Worm (Caenorhabditis elegans) whole organism, late embryonic: ENCODE data around the gene F21D5.4.

Experiments
- T23F11.4 ChIP-seq: fragments of 200-800 bp; sonication (Bioruptor generic); optimal IDR thresholded peaks from 2 replicates; lab custom pipeline; 2018; ENCODE audit warnings: mild to moderate bottlenecking, missing genetic modification characterization, missing compliant biosample characterization
- ahr-1 ChIP-seq: sonication (generic microtip); optimal IDR thresholded peaks from 2 replicates; lab custom pipeline; 2016; ENCODE audit warnings: missing genetic modification characterization, missing compliant biosample characterization
- ceh-14 ChIP-seq: sonication (generic microtip); optimal IDR thresholded peaks from 2 replicates; lab custom pipeline; 2016; ENCODE audit warnings: missing genotype, missing genetic modification characterization, missing compliant biosample characterization
- dmd-4 ChIP-seq: sonication (generic microtip); optimal IDR thresholded peaks from 2 replicates; lab custom pipeline; 2016; ENCODE audit warnings: borderline replicate concordance, missing genetic modification characterization, missing compliant biosample characterization
- fkh-10 ChIP-seq: fragments of 150-350 bp; optimal IDR thresholded peaks from 2 replicates; lab custom pipeline; 2014; ENCODE audit warnings: missing biosample characterization, missing genetic modification reagents, missing genetic modification characterization
- gmeb-2 ChIP-seq: sonication (generic microtip); optimal IDR thresholded peaks from 2 replicates; lab custom pipeline; 2016; ENCODE audit warnings: missing genetic modification characterization, inconsistent platforms, missing compliant biosample characterization
- hlh-8 ChIP-seq: sonication (generic microtip); optimal IDR thresholded peaks from 2 replicates; lab custom pipeline; 2016; ENCODE audit warnings: missing genotype, missing genetic modification characterization, missing compliant biosample characterization
- nfya-1 ChIP-seq: sonication (generic microtip); optimal IDR thresholded peaks from 2 replicates; lab custom pipeline; 2017; ENCODE audit warnings: missing genetic modification characterization, mild to moderate bottlenecking, missing compliant biosample characterization, antibody characterized with exemption, moderate library complexity
- nhr-11 ChIP-seq: fragments of 150-350 bp; optimal IDR thresholded peaks from 2 replicates; lab custom pipeline; 2014; ENCODE audit warnings: missing biosample characterization, missing genetic modification characterization
- pag-3 ChIP-seq: sonication (generic microtip); optimal IDR thresholded peaks from 2 replicates; lab custom pipeline; 2016; ENCODE audit warnings: missing compliant biosample characterization, missing genetic modification characterization, borderline replicate concordance
- pha-2 ChIP-seq: sonication (generic microtip); optimal IDR thresholded peaks from 2 replicates; lab custom pipeline; 2017; ENCODE audit warnings: mild to moderate bottlenecking, missing genetic modification characterization, missing compliant biosample characterization
- pha-4 ChIP-seq: fragments of 150-350 bp; optimal IDR thresholded peaks from 2 replicates; lab custom pipeline; 2018; ENCODE audit warnings: missing biosample characterization, missing genetic modification reagents, missing genetic modification characterization
- sdc-2 ChIP-seq: sonication (generic microtip); optimal IDR thresholded peaks from 2 replicates; lab custom pipeline; 2016; ENCODE audit warnings: missing genotype, missing genetic modification characterization, missing compliant biosample characterization

DNA sequence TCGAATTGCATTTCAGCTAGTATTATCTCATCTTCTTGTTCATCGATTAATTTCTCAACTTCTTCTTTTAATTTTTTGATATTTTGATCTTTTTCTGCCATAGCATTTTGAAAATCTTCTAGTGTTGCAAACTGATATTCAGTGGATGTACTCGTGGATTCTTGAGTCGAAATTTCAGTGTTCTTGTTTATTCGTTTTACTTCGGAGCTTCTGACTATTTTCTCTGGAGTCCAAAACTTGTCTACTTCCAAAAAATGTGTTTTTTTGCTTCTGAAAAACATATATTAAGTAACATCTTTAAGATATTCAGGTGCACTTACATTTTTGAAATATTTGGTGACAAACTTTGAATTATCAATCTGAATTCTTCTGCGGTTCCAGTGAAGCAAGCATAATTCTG lies 31.7 kb downstream of the F21D5.4 start, which contains the start of gene F20C5.5:
- TF ChIP-seq dmd-4 (tag; lab: Kevin White, UChicago): no peak
- no peak for TF ChIP-seq T23F11.4
- TF ChIP-seq gmeb-2 (tag; lab: Kevin White, UChicago): no peak
- no peak for TF ChIP-seq sdc-2
- TF ChIP-seq nfya-1 (tag; lab: Kevin White, UChicago): no peak
- no peak for TF ChIP-seq ceh-14 (tag; lab: Kevin White, UChicago)
- no peak for TF ChIP-seq ahr-1
- no peak for TF ChIP-seq hlh-8 (tag; lab: Kevin White, UChicago)
- TF ChIP-seq fkh-10 (GFP tag; lab: Kevin White, UChicago): no peak
- no peak for TF ChIP-seq pag-3 (tag; lab: Kevin White, UChicago)
- TF ChIP-seq pha-4 (tag; lab: Kevin White, UChicago): no peak
- no peak for TF ChIP-seq pha-2 (tag; lab: Kevin White, UChicago)
- TF ChIP-seq nhr-11: no peak
